Fruit fly (Drosophila melanogaster) whole organism, embryonic: Measurements from ENCODE around the gene CG6398.
A peak's percentile ranks its signal among the peaks of the same experiment; 100 is the strongest.

ENCODE experiments used
- Ada2b ChIP-seq: fragments of 200-800 bp; sonication (Bioruptor generic); IDR thresholded peaks from 2 replicates; pipeline ENCODE4 v1.3.6; 2022; ENCODE audit warnings: missing biosample characterization, missing genetic modification characterization
- CG10543 ChIP-seq: fragments of 200-800 bp; sonication (Bioruptor generic); optimal IDR thresholded peaks from 3 replicates; lab custom pipeline; 2017; ENCODE audit warnings: missing biosample characterization, mild to moderate bottlenecking, missing genetic modification characterization, moderate library complexity
- CG12236 ChIP-seq: fragments of 200-800 bp; sonication (Bioruptor generic); optimal IDR thresholded peaks from 2 replicates; lab custom pipeline; 2016; ENCODE audit warnings: missing biosample characterization, missing genetic modification characterization
- CG13296 ChIP-seq: fragments of 200-800 bp; sonication (Bioruptor generic); optimal IDR thresholded peaks from 3 replicates; lab custom pipeline; 2018; ENCODE audit warnings: missing biosample characterization, mild to moderate bottlenecking, missing genetic modification characterization
- CG14050 ChIP-seq: fragments of 200-800 bp; sonication (Bioruptor generic); IDR thresholded peaks from 3 replicates; pipeline ENCODE4 v1.3.6; 2022; ENCODE audit warnings: missing biosample characterization, missing genetic modification characterization
- CG14667 ChIP-seq: fragments of 200-800 bp; sonication (Bioruptor generic); IDR thresholded peaks from 2 replicates; pipeline ENCODE4 v1.3.6; 2022; ENCODE audit warnings: missing biosample characterization, missing genetic modification characterization
- CG14860 ChIP-seq: fragments of 200-800 bp; sonication (Bioruptor generic); IDR thresholded peaks from 3 replicates; pipeline ENCODE4 v1.3.6; 2022; ENCODE audit warnings: missing biosample characterization, missing genetic modification characterization; ENCODE audit not compliant: partially characterized antibody
- CG17186 ChIP-seq: fragments of 200-800 bp; sonication (Bioruptor generic); optimal IDR thresholded peaks from 3 replicates; lab custom pipeline; 2017; ENCODE audit warnings: missing biosample characterization, missing genetic modification reagents, missing genetic modification characterization
- CG17568 ChIP-seq: fragments of 200-800 bp; sonication (Bioruptor generic); optimal IDR thresholded peaks from 2 replicates; lab custom pipeline; 2018; ENCODE audit warnings: missing biosample characterization, mild to moderate bottlenecking, missing genetic modification characterization, moderate library complexity
- CG2199 ChIP-seq: fragments of 200-800 bp; sonication (Bioruptor generic); IDR thresholded peaks from 3 replicates; pipeline ENCODE4 v1.3.6; 2022; ENCODE audit warnings: missing biosample characterization, missing genetic modification characterization
- CG2712 ChIP-seq: fragments of 200-800 bp; optimal IDR thresholded peaks from 3 replicates; lab custom pipeline; 2019; ENCODE audit warnings: missing biosample characterization, mild to moderate bottlenecking, missing genetic modification characterization, moderate library complexity
- CG31441 ChIP-seq: fragments of 200-800 bp; sonication (Bioruptor generic); IDR thresholded peaks from 2 replicates; pipeline ENCODE4 v1.3.6; 2022; ENCODE audit warnings: missing biosample characterization, missing genetic modification characterization
- CG33213 ChIP-seq: fragments of 200-800 bp; sonication (Bioruptor generic); optimal IDR thresholded peaks from 3 replicates; lab custom pipeline; 2016; ENCODE audit warnings: missing biosample characterization, missing genetic modification characterization
- CG34422 ChIP-seq: fragments of 200-800 bp; sonication (Bioruptor generic); IDR thresholded peaks from 3 replicates; pipeline ENCODE4 v1.3.6; 2022; ENCODE audit warnings: missing biosample characterization, missing genetic modification characterization
- CG3995 ChIP-seq: fragments of 200-800 bp; sonication (Bioruptor generic); optimal IDR thresholded peaks from 3 replicates; lab custom pipeline; 2016; ENCODE audit warnings: missing biosample characterization, missing genetic modification characterization
- CG4328 ChIP-seq: fragments of 200-800 bp; sonication (Bioruptor generic); optimal IDR thresholded peaks from 3 replicates; lab custom pipeline; 2017; ENCODE audit warnings: missing biosample characterization, missing genetic modification reagents, missing genetic modification characterization
- CG4404 ChIP-seq: fragments of 200-800 bp; sonication (Bioruptor generic); IDR thresholded peaks from 2 replicates; pipeline ENCODE4 v1.3.6; 2022; ENCODE audit warnings: missing biosample characterization, missing genetic modification characterization
- CG6654 ChIP-seq: fragments of 200-800 bp; sonication (Bioruptor generic); optimal IDR thresholded peaks from 2 replicates; lab custom pipeline; 2017; ENCODE audit warnings: missing biosample characterization, mild to moderate bottlenecking, missing genetic modification characterization
- CG6689 ChIP-seq: fragments of 200-800 bp; sonication (Bioruptor generic); IDR thresholded peaks from 2 replicates; pipeline ENCODE4 v1.3.6; 2022; ENCODE audit warnings: missing biosample characterization, missing genetic modification characterization
- CG7928 ChIP-seq: fragments of 200-800 bp; sonication (Bioruptor generic); optimal IDR thresholded peaks from 2 replicates; lab custom pipeline; 2017; ENCODE audit warnings: missing biosample characterization, mild to moderate bottlenecking, missing genetic modification characterization
- CG9215 ChIP-seq: fragments of 200-800 bp; sonication (Bioruptor generic); IDR thresholded peaks from 2 replicates; pipeline ENCODE4 v1.3.6; 2022; ENCODE audit warnings: missing biosample characterization, missing genetic modification characterization
- CG9437 ChIP-seq: fragments of 200-800 bp; sonication (Bioruptor generic); optimal IDR thresholded peaks from 2 replicates; lab custom pipeline; 2018; ENCODE audit warnings: missing biosample characterization, mild to moderate bottlenecking, missing genetic modification characterization
- CG9876 ChIP-seq: fragments of 200-800 bp; sonication (Bioruptor generic); optimal IDR thresholded peaks from 2 replicates; lab custom pipeline; 2016; ENCODE audit warnings: missing biosample characterization, missing genetic modification characterization
- CrebB ChIP-seq: fragments of 200-800 bp; sonication (Bioruptor generic); optimal IDR thresholded peaks from 3 replicates; lab custom pipeline; 2018; ENCODE audit warnings: missing biosample characterization, mild to moderate bottlenecking, missing genetic modification characterization
- Dad ChIP-seq: fragments of 200-800 bp; sonication (Bioruptor generic); optimal IDR thresholded peaks from 3 replicates; lab custom pipeline; 2016; ENCODE audit warnings: missing biosample characterization, missing genetic modification characterization
- Deaf1 ChIP-seq: fragments of 200-800 bp; optimal IDR thresholded peaks from 3 replicates; lab custom pipeline; 2019; ENCODE audit warnings: missing biosample characterization, mild to moderate bottlenecking, missing genetic modification characterization, moderate library complexity
- Ets97D ChIP-seq: fragments of 200-800 bp; sonication (Bioruptor generic); optimal IDR thresholded peaks from 3 replicates; lab custom pipeline; 2016; ENCODE audit warnings: missing biosample characterization, missing genetic modification characterization
- Fer3 ChIP-seq: fragments of 200-800 bp; sonication (Bioruptor generic); optimal IDR thresholded peaks from 2 replicates; lab custom pipeline; 2018; ENCODE audit warnings: missing biosample characterization, mild to moderate bottlenecking, missing genetic modification characterization, moderate library complexity
- Lpt ChIP-seq: fragments of >200 bp; optimal IDR thresholded peaks from 2 replicates; lab custom pipeline; 2018; ENCODE audit warnings: missing biosample characterization, missing genetic modification characterization
- MESR4 ChIP-seq: fragments of 200-800 bp; sonication (Bioruptor generic); optimal IDR thresholded peaks from 2 replicates; lab custom pipeline; 2018; ENCODE audit warnings: missing biosample characterization, mild to moderate bottlenecking, missing genetic modification characterization, moderate library complexity
- Oaz ChIP-seq: fragments of 200-800 bp; sonication (Bioruptor generic); IDR thresholded peaks from 2 replicates; pipeline ENCODE4 v1.3.6; 2022; ENCODE audit warnings: missing biosample characterization, missing genetic modification characterization
- Optix ChIP-seq: fragments of 200-800 bp; sonication (Bioruptor generic); IDR thresholded peaks from 3 replicates; pipeline ENCODE4 v1.3.6; 2022; ENCODE audit warnings: missing biosample characterization, missing genetic modification characterization
- Ravus ChIP-seq: fragments of 200-800 bp; sonication (Bioruptor generic); IDR thresholded peaks from 2 replicates; pipeline ENCODE4 v1.3.6; 2022; ENCODE audit warnings: missing biosample characterization, missing genetic modification characterization
- Ssrp ChIP-seq: fragments of 200-800 bp; sonication (Bioruptor generic); optimal IDR thresholded peaks from 2 replicates; lab custom pipeline; 2018; ENCODE audit warnings: missing biosample characterization, mild to moderate bottlenecking, missing genetic modification characterization, moderate library complexity
- Usf ChIP-seq: fragments of 200-800 bp; sonication (Bioruptor generic); optimal IDR thresholded peaks from 2 replicates; lab custom pipeline; 2017; ENCODE audit warnings: missing genotype, missing biosample characterization, missing genetic modification characterization
- az2 ChIP-seq: fragments of 200-800 bp; sonication (Bioruptor generic); optimal IDR thresholded peaks from 3 replicates; lab custom pipeline; 2016; ENCODE audit warnings: missing biosample characterization, missing genetic modification characterization
- cwo ChIP-seq: fragments of 200-800 bp; sonication (Bioruptor generic); optimal IDR thresholded peaks from 3 replicates; lab custom pipeline; 2017; ENCODE audit warnings: missing biosample characterization, missing genetic modification characterization, mild to moderate bottlenecking, moderate library complexity, missing genetic modification reagents
- dati ChIP-seq: fragments of 200-800 bp; sonication (Bioruptor generic); IDR thresholded peaks from 2 replicates; pipeline ENCODE4 v1.3.6; 2022; ENCODE audit warnings: missing biosample characterization, missing genetic modification characterization
- fu2 ChIP-seq: fragments of 200-800 bp; sonication (Bioruptor generic); optimal IDR thresholded peaks from 2 replicates; lab custom pipeline; 2016; ENCODE audit warnings: missing biosample characterization, missing genetic modification characterization
- gce ChIP-seq: fragments of 200-800 bp; sonication (Bioruptor generic); IDR thresholded peaks from 3 replicates; pipeline ENCODE4 v1.3.6; 2022; ENCODE audit warnings: missing biosample characterization, missing genetic modification characterization
- klu ChIP-seq: fragments of 200-800 bp; sonication (Bioruptor generic); IDR thresholded peaks from 2 replicates; pipeline ENCODE4 v1.3.6; 2022; ENCODE audit warnings: missing biosample characterization, missing genetic modification characterization
- mld ChIP-seq: fragments of 200-800 bp; sonication (Bioruptor generic); IDR thresholded peaks from 3 replicates; pipeline ENCODE4 v1.3.6; 2022; ENCODE audit warnings: missing biosample characterization, missing genetic modification characterization; ENCODE audit not compliant: partially characterized antibody
- pan ChIP-seq, 4 experiments: fragments of >200 bp in 3 of 4; fragments of 200-800 bp in 1 of 4; sonication (Bioruptor generic) in 1 of 4; optimal IDR thresholded peaks in 3 of 4; IDR thresholded peaks in 1 of 4; 2 replicates each; pipeline versions ENCODE4 v1.3.6 to Lab custom; 2017 to 2022; ENCODE audit warnings: missing biosample characterization in 2 of 4, missing genetic modification characterization in 2 of 4, mixed read lengths in 1 of 4
- pho ChIP-seq: fragments of 200-800 bp; sonication (Bioruptor generic); optimal IDR thresholded peaks from 2 replicates; lab custom pipeline; 2016; ENCODE audit warnings: missing biosample characterization, missing genetic modification characterization
- pzg ChIP-seq: fragments of 200-800 bp; sonication (Bioruptor generic); optimal IDR thresholded peaks from 3 replicates; lab custom pipeline; 2018; ENCODE audit warnings: missing biosample characterization, mild to moderate bottlenecking, missing genetic modification characterization, moderate library complexity
- schlank ChIP-seq: fragments of 200-800 bp; sonication (Bioruptor generic); optimal IDR thresholded peaks from 2 replicates; lab custom pipeline; 2018; ENCODE audit warnings: missing biosample characterization, mild to moderate bottlenecking, missing genetic modification characterization
- trem ChIP-seq: fragments of 200-800 bp; optimal IDR thresholded peaks from 3 replicates; lab custom pipeline; 2019; ENCODE audit warnings: missing biosample characterization, mild to moderate bottlenecking, missing genetic modification characterization, moderate library complexity
- unpg ChIP-seq: fragments of 200-800 bp; sonication (Bioruptor generic); optimal IDR thresholded peaks from 3 replicates; lab custom pipeline; 2018; ENCODE audit warnings: missing biosample characterization, mild to moderate bottlenecking, missing genetic modification characterization, moderate library complexity
- wor ChIP-seq: fragments of 200-800 bp; sonication (Bioruptor generic); IDR thresholded peaks from 2 replicates; pipeline ENCODE4 v1.3.6; 2022; ENCODE audit warnings: missing biosample characterization, missing genetic modification characterization
- yki ChIP-seq: fragments of >200 bp; optimal IDR thresholded peaks from 3 replicates; lab custom pipeline; 2018

The CG6398 gene

DNA sequence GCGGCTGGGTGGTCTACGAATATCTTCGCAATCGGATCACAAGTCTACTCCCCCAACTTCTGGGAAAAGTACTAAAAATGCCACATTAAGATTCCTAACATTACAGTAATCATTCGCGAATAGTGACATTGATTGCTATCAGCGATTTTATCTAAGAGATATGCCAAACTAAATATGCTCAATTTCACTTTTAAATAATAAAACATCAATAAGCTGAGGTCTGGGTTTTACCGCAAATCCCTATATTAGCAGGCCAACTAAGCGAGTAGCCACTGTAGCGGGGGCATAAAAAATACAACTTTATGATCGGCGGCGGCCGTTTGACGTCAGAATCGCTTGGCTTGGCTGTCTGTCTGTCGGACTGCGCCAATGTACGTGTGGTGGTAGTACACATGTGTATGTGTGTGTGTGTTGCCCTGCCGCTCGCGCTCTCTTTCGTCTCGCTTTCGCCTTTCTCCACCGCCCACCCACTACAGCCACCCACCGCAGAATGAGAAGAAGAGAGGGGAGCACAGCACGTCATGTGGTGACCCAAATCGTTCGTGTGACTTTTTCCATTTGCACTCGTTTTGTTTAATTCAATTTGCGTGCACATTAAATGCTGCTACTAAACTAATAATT is 49.8 kb downstream of the CG6398 start (continued):
- TF ChIP-seq Ssrp (peak; percentile 92), wor (GFP tag; lab: Robert Waterston, UW) (peak; percentile 90), CG9437 (GFP tag; lab: Kevin White, UChicago) (peak; percentile 89), CG14667 (peak; percentile 93), Optix (GFP tag; lab: Robert Waterston, UW) (peak; percentile 92), yki (lab: Kevin White, UChicago) (no peak), CG9876 (GFP tag; lab: Kevin White, UChicago) (peak; percentile 86), CG17568 (GFP tag; lab: Kevin White, UChicago) (peak; percentile 91), klu (GFP tag; lab: Robert Waterston, UW) (peak; percentile 93), Usf (GFP tag; lab: Kevin White, UChicago) (peak; percentile 91), CG31441 (peak; percentile 97), Deaf1 (tag; lab: Kevin White, UChicago) (peak; percentile 69), CG14050 (peak; percentile 92), Fer3 (tag; lab: Kevin White, UChicago) (peak; percentile 95), CG17186 (GFP tag; lab: Kevin White, UChicago) (peak; percentile 55), CG4404 (peak; percentile 90), az2 (peak; percentile 95), cwo (GFP tag; lab: Kevin White, UChicago) (peak; percentile 90), Oaz (GFP tag; lab: Robert Waterston, UW) (peak; percentile 86), CG2199 (GFP tag; lab: Robert Waterston, UW) (no peak), Lpt (no peak), CG10543 (GFP tag; lab: Kevin White, UChicago) (peak; percentile 96), Ravus (peak; percentile 85), CG14860 (no peak), pho (GFP tag; lab: Kevin White, UChicago) (peak; percentile 96), CrebB (tag; lab: Kevin White, UChicago) (peak; percentile 95), CG33213 (GFP tag; lab: Kevin White, UChicago) (peak; percentile 84), pan (optimal IDR thresholded peaks at IDR 0.05; lab: Kevin White, UChicago) (no peak), pan (GFP tag; optimal IDR thresholded peaks at IDR 0.05 in 1 of 2, IDR thresholded peaks at IDR 0.05 in 1 of 2) (peak in 1 of 2 experiments; percentile 97), CG3995 (GFP tag; lab: Kevin White, UChicago) (peak; percentile 74), CG6689 (GFP tag; lab: Robert Waterston, UW) (peak; percentile 94), CG2712 (tag; lab: Kevin White, UChicago) (peak; percentile 93), Ada2b (peak; percentile 95), CG12236 (GFP tag; lab: Kevin White, UChicago) (peak; percentile 88), CG34422 (GFP tag; lab: Robert Waterston, UW) (peak; percentile 96), CG13296 (GFP tag; lab: Kevin White, UChicago) (peak; percentile 90), mld (GFP tag; lab: Robert Waterston, UW) (no peak), pzg (GFP tag; lab: Kevin White, UChicago) (peak; percentile 20), schlank (tag; lab: Kevin White, UChicago) (peak; percentile 96), dati (peak; percentile 82), CG6654 (GFP tag; lab: Kevin White, UChicago) (peak; percentile 81), unpg (GFP tag; lab: Kevin White, UChicago) (peak; percentile 97), CG4328 (GFP tag; lab: Kevin White, UChicago) (peak; percentile 87), fu2 (peak; percentile 95), CG9215 (GFP tag; lab: Robert Waterston, UW) (peak; percentile 94), gce (peak; percentile 87), CG7928 (GFP tag; lab: Kevin White, UChicago) (peak; percentile 75), trem (tag; lab: Kevin White, UChicago) (peak; percentile 65), Ets97D (peak; percentile 88), MESR4 (GFP tag; lab: Kevin White, UChicago) (peak; percentile 49), Dad (GFP tag; lab: Kevin White, UChicago) (peak; percentile 96)
